Worm (Caenorhabditis elegans) whole organism, L4 larva: ENCODE data around the gene C35B1.3.

Experiments used
- gei-8 ChIP-seq: fragments of 200-800 bp; sonication (Bioruptor generic); optimal IDR thresholded peaks from 2 replicates; lab custom pipeline; 2018; ENCODE audit warnings: mild to moderate bottlenecking, missing genetic modification characterization, missing compliant biosample characterization
- lin-39 ChIP-seq: fragments of 150-350 bp; optimal IDR thresholded peaks from 2 replicates; lab custom pipeline; 2014; ENCODE audit warnings: missing biosample characterization, missing genetic modification reagents, missing genetic modification characterization
- nhr-11 ChIP-seq: fragments of 150-350 bp; optimal IDR thresholded peaks from 2 replicates; lab custom pipeline; 2014; ENCODE audit warnings: missing biosample characterization, missing genetic modification characterization
- vab-7 ChIP-seq: fragments of 200-800 bp; sonication (Bioruptor generic); IDR thresholded peaks from 2 replicates; pipeline ENCODE4 v1.3.6; 2022; ENCODE audit warnings: missing genetic modification reagents, missing genetic modification characterization, missing compliant biosample characterization

- TF ChIP-seq nhr-11 (tag; lab: Kevin White, UChicago) = no peak
- no peak for TF ChIP-seq gei-8 (GFP tag; lab: Kevin White, UChicago)
- no peak for TF ChIP-seq vab-7 (GFP tag; lab: Robert Waterston, UW)
- TF ChIP-seq lin-39 (tag; lab: Kevin White, UChicago) = no peak
Measured at ce11 chrIV:4072027-4072426, 8.9 kb upstream of the C35B1.3 start, which contains the start of gene pqn-75.
